Fruit fly (Drosophila melanogaster) whole organism, embryonic: ENCODE data around the gene Ror.

Experiments used
- CG12391 ChIP-seq: fragments of 200-800 bp; sonication (Bioruptor generic); optimal IDR thresholded peaks from 3 replicates; lab custom pipeline; 2018; ENCODE audit warnings: missing biosample characterization, mild to moderate bottlenecking, missing genetic modification characterization, moderate library complexity
- CG14965 ChIP-seq: fragments of 200-800 bp; sonication (Bioruptor generic); optimal IDR thresholded peaks from 2 replicates; lab custom pipeline; 2016; ENCODE audit warnings: missing biosample characterization, missing genetic modification characterization, borderline replicate concordance
- CG16815 ChIP-seq: fragments of 200-800 bp; sonication (Bioruptor generic); optimal IDR thresholded peaks from 3 replicates; lab custom pipeline; 2017; ENCODE audit warnings: missing biosample characterization, mild to moderate bottlenecking, missing genetic modification characterization
- CG17385 ChIP-seq: fragments of 200-800 bp; sonication (Bioruptor generic); optimal IDR thresholded peaks from 3 replicates; lab custom pipeline; 2018; ENCODE audit warnings: missing biosample characterization, mild to moderate bottlenecking, missing genetic modification characterization
- CG18011 ChIP-seq: fragments of 200-800 bp; sonication (Bioruptor generic); optimal IDR thresholded peaks from 2 replicates; lab custom pipeline; 2017; ENCODE audit warnings: missing biosample characterization, missing genetic modification characterization, mild to moderate bottlenecking, moderate library complexity, missing genotype
- CG18599 ChIP-seq: fragments of 200-800 bp; sonication (Bioruptor generic); optimal IDR thresholded peaks from 3 replicates; lab custom pipeline; 2017; ENCODE audit warnings: missing biosample characterization, missing genetic modification characterization, mild to moderate bottlenecking, moderate library complexity, missing genetic modification reagents
- CG2678 ChIP-seq: fragments of 200-800 bp; sonication (Bioruptor generic); optimal IDR thresholded peaks from 3 replicates; lab custom pipeline; 2019; ENCODE audit warnings: missing biosample characterization, mild to moderate bottlenecking, missing genetic modification characterization, moderate library complexity
- CG30020 ChIP-seq: fragments of 200-800 bp; optimal IDR thresholded peaks from 2 replicates; lab custom pipeline; 2019; ENCODE audit warnings: missing biosample characterization, mild to moderate bottlenecking, missing genetic modification characterization, moderate library complexity
- CG33213 ChIP-seq: fragments of 200-800 bp; sonication (Bioruptor generic); optimal IDR thresholded peaks from 3 replicates; lab custom pipeline; 2016; ENCODE audit warnings: missing biosample characterization, missing genetic modification characterization
- CG4360 ChIP-seq: fragments of 200-800 bp; sonication (Bioruptor generic); IDR thresholded peaks from 2 replicates; pipeline ENCODE4 v1.3.6; 2022; ENCODE audit warnings: missing biosample characterization, missing genetic modification characterization
- CG5180 ChIP-seq: fragments of 200-800 bp; sonication (Bioruptor generic); optimal IDR thresholded peaks from 3 replicates; lab custom pipeline; 2017; ENCODE audit warnings: missing biosample characterization, missing genetic modification characterization, mild to moderate bottlenecking, moderate library complexity, missing genetic modification reagents
- CG7271 ChIP-seq: fragments of 200-800 bp; sonication (Bioruptor generic); optimal IDR thresholded peaks from 2 replicates; lab custom pipeline; 2018; ENCODE audit warnings: missing biosample characterization, mild to moderate bottlenecking, missing genetic modification characterization, moderate library complexity
- CG7745 ChIP-seq: fragments of 200-800 bp; sonication (Bioruptor generic); optimal IDR thresholded peaks from 2 replicates; lab custom pipeline; 2018; ENCODE audit warnings: missing biosample characterization, mild to moderate bottlenecking, missing genetic modification characterization, moderate library complexity
- CG7786 ChIP-seq: fragments of 200-800 bp; sonication (Bioruptor generic); optimal IDR thresholded peaks from 2 replicates; lab custom pipeline; 2016; ENCODE audit warnings: missing biosample characterization, missing genetic modification characterization
- CG7839 ChIP-seq: fragments of 200-800 bp; sonication (Bioruptor generic); optimal IDR thresholded peaks from 3 replicates; lab custom pipeline; 2018; ENCODE audit warnings: missing biosample characterization, mild to moderate bottlenecking, missing genetic modification characterization, moderate library complexity
- CG8089 ChIP-seq: fragments of 200-800 bp; sonication (Bioruptor generic); optimal IDR thresholded peaks from 3 replicates; lab custom pipeline; 2016; ENCODE audit warnings: missing biosample characterization, missing genetic modification characterization
- CG8359 ChIP-seq: fragments of 200-800 bp; sonication (Bioruptor generic); optimal IDR thresholded peaks from 2 replicates; lab custom pipeline; 2017; ENCODE audit warnings: missing biosample characterization, mild to moderate bottlenecking, missing genetic modification characterization, borderline replicate concordance
- CG8924 ChIP-seq: fragments of 200-800 bp; optimal IDR thresholded peaks from 3 replicates; lab custom pipeline; 2019; ENCODE audit warnings: missing biosample characterization, mild to moderate bottlenecking, missing genetic modification characterization, moderate library complexity
- CG9609 ChIP-seq: fragments of 200-800 bp; sonication (Bioruptor generic); optimal IDR thresholded peaks from 3 replicates; lab custom pipeline; 2016; ENCODE audit warnings: missing biosample characterization, missing genetic modification characterization
- Dek ChIP-seq: fragments of 200-800 bp; sonication (Bioruptor generic); optimal IDR thresholded peaks from 3 replicates; lab custom pipeline; 2019; ENCODE audit warnings: missing biosample characterization, mild to moderate bottlenecking, missing genetic modification characterization, moderate library complexity
- Dref ChIP-seq: fragments of 200-800 bp; sonication (Bioruptor generic); IDR thresholded peaks from 2 replicates; pipeline ENCODE4 v1.3.6; 2022; ENCODE audit warnings: missing biosample characterization, missing genetic modification characterization
- Hmr ChIP-seq: fragments of 200-800 bp; sonication (Bioruptor generic); optimal IDR thresholded peaks from 3 replicates; lab custom pipeline; 2017; ENCODE audit warnings: mild to moderate bottlenecking, missing biosample characterization, missing genetic modification reagents, missing genetic modification characterization
- Jarid2 ChIP-seq: fragments of 200-800 bp; sonication (Bioruptor generic); optimal IDR thresholded peaks from 3 replicates; lab custom pipeline; 2017; ENCODE audit warnings: mild to moderate bottlenecking, missing biosample characterization, missing genetic modification reagents, missing genetic modification characterization
- Lhr ChIP-seq: fragments of 200-800 bp; sonication (Bioruptor generic); optimal IDR thresholded peaks from 3 replicates; lab custom pipeline; 2017; ENCODE audit warnings: mild to moderate bottlenecking, missing biosample characterization, missing genetic modification reagents, missing genetic modification characterization
- Max ChIP-seq: fragments of 200-800 bp; sonication (Bioruptor generic); optimal IDR thresholded peaks from 2 replicates; lab custom pipeline; 2016; ENCODE audit warnings: missing biosample characterization, mild to moderate bottlenecking, missing genetic modification characterization
- Rx ChIP-seq: fragments of 200-800 bp; sonication (Bioruptor generic); IDR thresholded peaks from 2 replicates; pipeline ENCODE4 v1.3.6; 2022; ENCODE audit warnings: missing biosample characterization, missing genetic modification characterization
- bab2 ChIP-seq: fragments of 200-800 bp; sonication (Bioruptor generic); optimal IDR thresholded peaks from 2 replicates; lab custom pipeline; 2016; ENCODE audit warnings: missing biosample characterization, missing genetic modification characterization
- bcd ChIP-seq: fragments of 200-800 bp; sonication (Bioruptor generic); optimal IDR thresholded peaks from 2 replicates; lab custom pipeline; 2017; ENCODE audit warnings: missing biosample characterization, mild to moderate bottlenecking, missing genetic modification characterization
- br ChIP-seq: fragments of >200 bp; optimal IDR thresholded peaks from 2 replicates; lab custom pipeline; 2017
- chif ChIP-seq, 2 experiments: fragments of 200-800 bp; sonication (Bioruptor generic); optimal IDR thresholded peaks; 3 replicates each; lab custom pipeline; 2016; ENCODE audit warnings: missing biosample characterization in 2 of 2, missing genetic modification characterization in 2 of 2
- ci ChIP-seq: fragments of 200-800 bp; sonication (Bioruptor generic); IDR thresholded peaks from 3 replicates; pipeline ENCODE4 v1.3.6; 2022; ENCODE audit warnings: missing biosample characterization, missing genetic modification characterization
- dm ChIP-seq: fragments of 200-800 bp; sonication (Bioruptor generic); optimal IDR thresholded peaks from 3 replicates; lab custom pipeline; 2016; ENCODE audit warnings: missing biosample characterization, missing genetic modification characterization
- gcm ChIP-seq: fragments of 200-800 bp; sonication (Bioruptor generic); optimal IDR thresholded peaks from 2 replicates; lab custom pipeline; 2019; ENCODE audit warnings: missing biosample characterization, mild to moderate bottlenecking, missing genetic modification characterization, moderate library complexity
- grau ChIP-seq: fragments of 200-800 bp; optimal IDR thresholded peaks from 3 replicates; lab custom pipeline; 2019; ENCODE audit warnings: missing biosample characterization, mild to moderate bottlenecking, missing genetic modification characterization, moderate library complexity
- gro ChIP-seq: fragments of 200-800 bp; sonication (Bioruptor generic); optimal IDR thresholded peaks from 2 replicates; lab custom pipeline; 2016; ENCODE audit warnings: missing biosample characterization, missing genetic modification characterization
- knrl ChIP-seq: fragments of 200-800 bp; sonication (Bioruptor generic); IDR thresholded peaks from 3 replicates; pipeline ENCODE4 v1.3.6; 2022; ENCODE audit warnings: missing biosample characterization, missing genetic modification characterization; ENCODE audit not compliant: partially characterized antibody
- lbe ChIP-seq: fragments of 200-800 bp; sonication (Bioruptor generic); optimal IDR thresholded peaks from 2 replicates; lab custom pipeline; 2016; ENCODE audit warnings: missing biosample characterization, mild to moderate bottlenecking, missing genetic modification characterization
- pan ChIP-seq, 4 experiments: fragments of >200 bp in 3 of 4; fragments of 200-800 bp in 1 of 4; sonication (Bioruptor generic) in 1 of 4; optimal IDR thresholded peaks in 3 of 4; IDR thresholded peaks in 1 of 4; 2 replicates each; pipeline versions ENCODE4 v1.3.6 to Lab custom; 2017 to 2022; ENCODE audit warnings: missing biosample characterization in 2 of 4, missing genetic modification characterization in 2 of 4, mixed read lengths in 1 of 4
- schlank ChIP-seq: fragments of 200-800 bp; sonication (Bioruptor generic); optimal IDR thresholded peaks from 2 replicates; lab custom pipeline; 2018; ENCODE audit warnings: missing biosample characterization, mild to moderate bottlenecking, missing genetic modification characterization
- sna ChIP-seq: fragments of 200-800 bp; sonication (Bioruptor generic); IDR thresholded peaks from 2 replicates; pipeline ENCODE4 v1.3.6; 2022; ENCODE audit warnings: missing biosample characterization, missing genetic modification characterization; ENCODE audit not compliant: partially characterized antibody
- so ChIP-seq: fragments of 200-800 bp; sonication (Bioruptor generic); IDR thresholded peaks from 3 replicates; pipeline ENCODE4 v1.3.6; 2022; ENCODE audit warnings: missing biosample characterization, missing genetic modification characterization
- sr ChIP-seq: fragments of 200-800 bp; sonication (Bioruptor generic); IDR thresholded peaks from 3 replicates; pipeline ENCODE4 v1.3.6; 2022; ENCODE audit warnings: missing biosample characterization, missing genetic modification characterization
- stwl ChIP-seq: fragments of 200-800 bp; sonication (Bioruptor generic); optimal IDR thresholded peaks from 3 replicates; lab custom pipeline; 2018; ENCODE audit warnings: missing biosample characterization, mild to moderate bottlenecking, missing genetic modification characterization, moderate library complexity
- sug ChIP-seq: fragments of 200-800 bp; optimal IDR thresholded peaks from 2 replicates; lab custom pipeline; 2019; ENCODE audit warnings: missing biosample characterization, mild to moderate bottlenecking, missing genetic modification characterization, moderate library complexity
- tna ChIP-seq: fragments of 200-800 bp; sonication (Bioruptor generic); IDR thresholded peaks from 2 replicates; pipeline ENCODE4 v1.3.6; 2022; ENCODE audit warnings: missing biosample characterization, missing genetic modification characterization; ENCODE audit not compliant: partially characterized antibody
- unc-4 ChIP-seq: fragments of 200-800 bp; sonication (Bioruptor generic); IDR thresholded peaks from 2 replicates; pipeline ENCODE4 v1.3.6; 2022; ENCODE audit warnings: missing biosample characterization, missing genetic modification characterization; ENCODE audit not compliant: partially characterized antibody
- unpg ChIP-seq: fragments of 200-800 bp; sonication (Bioruptor generic); optimal IDR thresholded peaks from 3 replicates; lab custom pipeline; 2018; ENCODE audit warnings: missing biosample characterization, mild to moderate bottlenecking, missing genetic modification characterization, moderate library complexity
- wor ChIP-seq: fragments of 200-800 bp; sonication (Bioruptor generic); IDR thresholded peaks from 2 replicates; pipeline ENCODE4 v1.3.6; 2022; ENCODE audit warnings: missing biosample characterization, missing genetic modification characterization
- zen ChIP-seq: fragments of 200-800 bp; sonication (Bioruptor generic); optimal IDR thresholded peaks from 3 replicates; lab custom pipeline; 2018; ENCODE audit warnings: missing biosample characterization, mild to moderate bottlenecking, missing genetic modification characterization, moderate library complexity
- zf30C ChIP-seq: fragments of 200-800 bp; sonication (Bioruptor generic); optimal IDR thresholded peaks from 3 replicates; lab custom pipeline; 2018; ENCODE audit warnings: missing biosample characterization, mild to moderate bottlenecking, missing genetic modification characterization

Gene Ror

dm6 chr2L:10250441-10250847 is 1.2 kb upstream of the Ror start, which contains the start of the genes bsk and CG31717 (continued):
- TF ChIP-seq CG7745 (no peak), so (no peak), tna (no peak), CG16815 (GFP tag; lab: Kevin White, UChicago) (no peak), CG8089 (GFP tag; lab: Kevin White, UChicago) (no peak), CG8924 (tag; lab: Kevin White, UChicago) (peak; percentile 73), wor (GFP tag; lab: Robert Waterston, UW) (no peak), bab2 (GFP tag; lab: Kevin White, UChicago) (no peak), unpg (GFP tag; lab: Kevin White, UChicago) (no peak), CG7271 (peak; percentile 14), Rx (GFP tag; lab: Robert Waterston, UW) (no peak), bcd (GFP tag; lab: Kevin White, UChicago) (no peak), CG8359 (GFP tag; lab: Kevin White, UChicago) (no peak), Max (GFP tag; lab: Kevin White, UChicago) (no peak), unc-4 (peak; percentile 61; the same call in 1 of the 2 replicates), Jarid2 (GFP tag; lab: Kevin White, UChicago) (no peak), sr (GFP tag; lab: Robert Waterston, UW) (no peak), chif (GFP tag; optimal IDR thresholded peaks at IDR 0.05; lab: Kevin White, UChicago) (no peak), Dref (peak; percentile 71), CG17385 (GFP tag; lab: Kevin White, UChicago) (no peak), gcm (GFP tag; lab: Kevin White, UChicago) (no peak), CG30020 (tag; lab: Kevin White, UChicago) (peak; percentile 97), CG14965 (no peak), ci (GFP tag; lab: Robert Waterston, UW) (no peak), CG5180 (GFP tag; lab: Kevin White, UChicago) (no peak), Dek (tag; lab: Kevin White, UChicago) (no peak), CG12391 (tag; lab: Kevin White, UChicago) (no peak), lbe (GFP tag; lab: Kevin White, UChicago) (peak; percentile 14), grau (no peak), CG7786 (GFP tag; lab: Kevin White, UChicago) (no peak), dm (no peak), sug (tag; lab: Kevin White, UChicago) (no peak), CG7839 (tag; lab: Kevin White, UChicago) (no peak), gro (no peak), CG4360 (GFP tag; lab: Robert Waterston, UW) (peak; percentile 53; the same call in 1 of the 2 replicates), CG9609 (GFP tag; lab: Kevin White, UChicago) (no peak), CG18599 (no peak), zen (tag; lab: Kevin White, UChicago) (peak; percentile 67), schlank (tag; lab: Kevin White, UChicago) (no peak), knrl (GFP tag; lab: Robert Waterston, UW) (no peak; the same call in 2 of the 3 replicates), br (lab: Kevin White, UChicago) (no peak), CG2678 (tag; lab: Kevin White, UChicago) (no peak), Lhr (no peak), CG18011 (GFP tag; lab: Kevin White, UChicago) (no peak), CG33213 (no peak), stwl (peak; percentile 75), Hmr (GFP tag; lab: Kevin White, UChicago) (no peak), zf30C (no peak), pan (optimal IDR thresholded peaks at IDR 0.05; lab: Kevin White, UChicago) (no peak), pan (GFP tag; optimal IDR thresholded peaks at IDR 0.05 in 1 of 2, IDR thresholded peaks at IDR 0.05 in 1 of 2) (no peak), sna (GFP tag; lab: Robert Waterston, UW) (no peak)
